Worm (Caenorhabditis elegans): ENCODE measurements around the gene max-2.
A peak's percentile ranks its signal among the peaks of the same experiment; 100 is the strongest.
"Not testable (repeated sequence)": the region's sequence is repeated elsewhere in the genome, so short reads cannot be mapped to it uniquely, and the experiment has no call there.

max-2 gene

DNA sequence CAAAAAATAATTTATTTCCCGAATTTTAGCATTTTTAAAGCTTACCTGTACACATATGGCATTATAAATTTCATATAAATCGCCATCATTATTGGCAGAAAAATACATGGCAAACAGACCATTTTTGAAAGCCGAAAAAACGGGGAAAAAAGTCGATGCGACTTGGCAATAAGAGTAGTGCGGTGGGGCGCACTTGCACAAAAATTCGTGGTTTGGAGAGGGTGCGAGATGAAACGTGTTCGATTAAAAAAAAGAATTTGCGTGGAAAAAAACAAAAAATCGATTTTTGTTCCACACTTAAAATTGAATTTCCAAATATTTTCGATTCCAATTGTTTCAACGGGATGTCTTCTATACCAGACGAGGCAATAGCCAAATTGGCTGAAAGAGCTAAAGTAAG, 11.1 kb upstream of the max-2 start, which contains the start of gene F18A11.3:
TSS of gene F18A11.3 (minus strand) at position 125 of the 400 bp plus-strand sequence.
- no peak for TF ChIP-seq ceh-82 (tag; optimal IDR thresholded peaks at IDR 0.05)
- peak; percentile 38 for TF ChIP-seq pha-4 (tag; optimal IDR thresholded peaks at IDR 0.05)
- TF ChIP-seq lsy-12 (tag; optimal IDR thresholded peaks at IDR 0.05) = no peak
- TF ChIP-seq nfya-1 (tag; optimal IDR thresholded peaks at IDR 0.05; ENCODE audit: insufficient read depth) = peak; percentile 32
- peak; percentile 51 for TF ChIP-seq lin-15B (tag; optimal IDR thresholded peaks at IDR 0.05)
- TF ChIP-seq ama-1 (optimal IDR thresholded peaks at IDR 0.05) = no peak
- TF ChIP-seq nhr-76 (tag; optimal IDR thresholded peaks at IDR 0.05) = no peak
- no peak for TF ChIP-seq egl-5 (tag; optimal IDR thresholded peaks at IDR 0.05)
- TF ChIP-seq nhr-23 (tag; optimal IDR thresholded peaks at IDR 0.05) = no peak
- TF ChIP-seq snpc-4 (tag; optimal IDR thresholded peaks at IDR 0.05) = peak; percentile 41

DNA sequence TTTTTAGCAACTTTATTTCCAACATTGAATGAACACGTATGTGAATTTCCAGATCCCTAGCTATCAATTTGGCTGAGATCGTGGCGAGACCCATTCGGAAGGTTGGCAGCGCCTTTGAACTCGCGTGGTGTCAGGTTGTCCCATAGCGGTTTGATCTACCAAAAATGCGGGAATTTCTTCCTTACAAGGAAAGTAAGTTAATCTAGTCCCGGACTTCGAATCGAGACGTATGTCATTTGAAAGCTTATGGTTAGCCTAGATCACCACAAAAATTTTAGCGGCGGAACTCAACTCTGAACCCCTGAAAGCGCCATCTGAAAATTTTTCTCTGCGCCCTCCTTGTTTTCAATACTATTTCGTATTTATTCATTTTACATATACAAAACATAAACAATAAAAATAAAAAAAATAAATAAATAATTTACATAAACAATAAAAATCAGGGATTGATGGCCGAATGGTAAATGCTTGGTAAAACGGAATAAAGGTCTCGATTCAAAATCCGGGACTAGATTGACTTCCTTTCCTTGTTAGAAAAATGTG, 6.1 kb upstream of the max-2 start, which contains the start of gene F18A11.2:
TSS of gene F18A11.2 (plus strand) at position 51 of the 543 bp plus-strand sequence.
- not testable (repeated sequence) for TF ChIP-seq nhr-12, elt-1, egl-5 (tag; optimal IDR thresholded peaks at IDR 0.05)

DNA sequence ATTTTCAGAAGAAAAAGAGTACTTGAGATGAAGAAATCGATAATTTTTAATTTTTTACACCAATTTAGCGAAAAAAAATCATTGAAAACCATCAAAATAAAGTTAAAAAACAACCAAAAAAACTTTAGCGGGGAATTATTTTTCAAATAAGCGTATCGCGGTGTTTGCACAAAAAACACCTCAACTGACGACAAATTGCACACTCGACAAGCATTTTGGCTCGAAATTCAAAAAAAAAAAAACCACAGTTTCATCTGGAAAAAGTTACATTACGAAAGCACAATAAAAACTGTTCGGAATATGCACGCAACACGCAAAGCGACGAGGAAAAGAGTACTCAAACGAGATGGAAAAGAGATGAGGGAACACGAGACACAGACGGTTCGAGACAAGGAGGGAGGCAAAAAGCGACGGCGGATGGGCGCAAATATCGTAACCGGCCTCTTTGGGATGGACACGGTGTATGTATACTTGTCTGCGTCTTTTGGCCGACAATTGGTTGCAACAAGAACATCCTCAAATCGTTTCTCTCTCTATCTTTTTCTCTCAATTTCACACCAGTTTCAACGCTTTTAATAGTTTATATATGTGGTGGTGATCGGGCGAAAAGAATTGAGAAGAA, 5.0 kb upstream of the max-2 start:
- TF ChIP-seq skn-1 (tag; optimal IDR thresholded peaks at IDR 0.05) = no peak
- no peak for TF ChIP-seq nhr-12 (tag; optimal IDR thresholded peaks at IDR 0.05)
- peak; percentile 75 for TF ChIP-seq nhr-23 (tag; optimal IDR thresholded peaks at IDR 0.05)
- TF ChIP-seq lsy-12 (tag; optimal IDR thresholded peaks at IDR 0.05) = peak; percentile 28
- TF ChIP-seq ceh-28 (tag; optimal IDR thresholded peaks at IDR 0.05) = peak; percentile 23
- TF ChIP-seq R02D3.7 (tag; optimal IDR thresholded peaks at IDR 0.05) = peak; percentile 35
- peak; percentile 76 for TF ChIP-seq hmg-11 (tag; optimal IDR thresholded peaks at IDR 0.05)
- no peak for TF ChIP-seq ztf-4 (tag; optimal IDR thresholded peaks at IDR 0.05)
- TF ChIP-seq snpc-4 (tag; optimal IDR thresholded peaks at IDR 0.05) = peak; percentile 45
- TF ChIP-seq elt-2 (tag; optimal IDR thresholded peaks at IDR 0.05) = peak; percentile 58
- TF ChIP-seq lin-39 (tag; optimal IDR thresholded peaks at IDR 0.05) = peak; percentile 50
- TF ChIP-seq elt-3 (tag; optimal IDR thresholded peaks at IDR 0.05) = no peak
- no peak for TF ChIP-seq unc-62 (GFP tag; optimal IDR thresholded peaks at IDR 0.05)
- TF ChIP-seq lin-15B (tag; optimal IDR thresholded peaks at IDR 0.05) = peak; percentile 19
- TF ChIP-seq nhr-25 (tag; optimal IDR thresholded peaks at IDR 0.05) = peak; percentile 84
- TF ChIP-seq nfya-1 (tag; optimal IDR thresholded peaks at IDR 0.05; ENCODE audit: insufficient read depth) = peak; percentile 83
- peak; percentile 60 for TF ChIP-seq pha-4 (tag; optimal IDR thresholded peaks at IDR 0.05)
- TF ChIP-seq ceh-82 (tag; optimal IDR thresholded peaks at IDR 0.05) = no peak
- peak; percentile 53 for TF ChIP-seq nhr-43 (tag; optimal IDR thresholded peaks at IDR 0.05; ENCODE audit: poor library complexity, severe bottlenecking)

DNA sequence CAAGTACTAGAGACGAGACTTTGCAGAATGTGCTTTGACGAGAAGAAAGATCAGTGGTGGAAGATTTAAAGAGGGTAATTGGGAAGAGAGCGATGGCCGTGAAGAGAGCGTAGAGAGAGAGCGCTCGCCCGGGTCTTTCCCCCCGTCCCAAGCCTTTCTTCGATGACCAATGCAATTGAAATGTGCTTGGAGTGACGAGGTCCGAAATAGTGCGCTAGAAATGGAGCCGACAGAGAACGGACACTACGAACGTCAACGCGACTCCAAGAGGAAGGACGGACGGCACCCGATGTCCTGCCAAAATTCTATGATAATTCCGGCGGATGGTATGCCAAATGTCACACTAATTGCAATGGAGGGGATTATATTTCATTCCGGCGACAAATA, 4.4 kb upstream of the max-2 start:
- TF ChIP-seq nhr-23 (tag; optimal IDR thresholded peaks at IDR 0.05) = no peak
- peak; percentile 47 for TF ChIP-seq lin-39 (tag; optimal IDR thresholded peaks at IDR 0.05)
- TF ChIP-seq unc-39 (tag; optimal IDR thresholded peaks at IDR 0.05) = no peak
- TF ChIP-seq ztf-4 (tag; optimal IDR thresholded peaks at IDR 0.05) = no peak
- TF ChIP-seq R02D3.7 (tag; optimal IDR thresholded peaks at IDR 0.05) = no peak
- no peak for TF ChIP-seq nhr-25 (tag; optimal IDR thresholded peaks at IDR 0.05)
- no peak for TF ChIP-seq mml-1 (tag; optimal IDR thresholded peaks at IDR 0.05)
- no peak for TF ChIP-seq nhr-11 (tag; optimal IDR thresholded peaks at IDR 0.05)

DNA sequence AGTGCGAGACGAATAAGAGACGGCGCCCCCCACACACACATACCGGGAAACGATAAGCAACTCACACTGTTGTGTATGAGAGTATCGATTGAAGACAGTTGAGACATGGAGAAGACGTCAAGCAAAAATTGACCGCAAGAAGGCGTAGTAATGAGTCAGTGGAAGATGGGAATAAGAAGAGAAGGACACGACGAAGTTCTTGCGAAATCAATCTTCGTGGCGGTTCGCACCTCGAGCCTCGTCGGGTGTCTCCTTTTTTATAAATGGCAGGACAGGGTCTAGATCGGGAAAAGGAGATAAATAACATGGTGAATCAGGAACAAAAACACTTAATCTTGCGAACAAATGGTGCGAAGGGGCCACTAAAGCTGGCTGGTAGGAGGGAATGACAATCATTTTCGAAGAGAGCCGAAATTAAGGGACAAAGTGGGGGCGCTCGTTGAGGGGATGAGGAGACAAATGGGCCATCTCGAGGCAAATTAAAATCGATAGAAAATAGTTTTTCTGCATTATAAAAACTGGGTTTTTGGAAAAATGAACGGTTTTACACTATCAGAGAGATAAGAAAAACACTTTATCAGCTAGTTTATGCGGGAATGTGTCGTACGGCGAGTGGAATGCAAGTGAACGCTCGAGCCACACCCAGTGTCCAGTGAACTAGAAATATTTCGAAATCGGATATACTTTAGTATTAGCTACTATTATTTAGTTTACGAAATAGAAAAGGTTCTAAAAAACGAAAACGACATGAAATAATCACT, 3.8 kb upstream of the max-2 start:
- peak; percentile 22 for TF ChIP-seq nhr-23 (tag; optimal IDR thresholded peaks at IDR 0.05)
- TF ChIP-seq nhr-43 (tag; optimal IDR thresholded peaks at IDR 0.05; ENCODE audit: poor library complexity, severe bottlenecking) = no peak
- TF ChIP-seq ceh-28 (tag; optimal IDR thresholded peaks at IDR 0.05) = peak; percentile 58
- TF ChIP-seq nhr-77 (tag; optimal IDR thresholded peaks at IDR 0.05) = no peak
- peak; percentile 28 for TF ChIP-seq lin-39 (tag; optimal IDR thresholded peaks at IDR 0.05)
- TF ChIP-seq ztf-11 (tag; optimal IDR thresholded peaks at IDR 0.05) = no peak
- TF ChIP-seq unc-39 (tag; optimal IDR thresholded peaks at IDR 0.05) = no peak
- TF ChIP-seq elt-2 (tag; optimal IDR thresholded peaks at IDR 0.05) = peak; percentile 65
- TF ChIP-seq elt-1 (tag; optimal IDR thresholded peaks at IDR 0.05) = peak; percentile 27
